Worm (Caenorhabditis elegans): ENCODE results near the gene F54C9.14.

Gene F54C9.14

DNA sequence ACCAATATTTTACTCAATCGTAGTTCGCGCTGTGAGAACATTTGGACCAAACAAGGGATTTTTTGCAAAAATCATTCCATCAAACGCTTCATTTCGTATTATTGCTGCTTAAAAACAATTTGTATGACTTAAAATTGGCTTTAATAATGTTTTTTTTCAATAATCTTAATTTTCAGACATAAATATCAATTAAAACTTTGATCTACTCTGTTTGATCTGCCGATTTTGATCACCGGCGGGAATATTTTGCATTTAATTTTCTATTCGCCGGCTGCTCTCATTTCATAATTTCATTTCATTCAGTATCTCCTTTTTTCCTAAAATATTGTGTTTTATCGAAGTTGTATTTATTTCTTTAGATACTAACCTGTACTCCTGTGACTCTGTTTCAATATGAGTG is 13.1 kb downstream of the F54C9.14 start, which contains the start of gene puf-5 (continued):
- peak; percentile 15 for TF ChIP-seq tbp1 (GFP tag; optimal IDR thresholded peaks at IDR 0.05)
- TF ChIP-seq lin-54 (GFP tag; optimal IDR thresholded peaks at IDR 0.05) = peak; percentile 44
- peak; percentile 78 for TF ChIP-seq snpc-1.1 (tag; optimal IDR thresholded peaks at IDR 0.05; ENCODE audit: insufficient read depth)
- peak; percentile 70 for TF ChIP-seq ceh-91 (GFP tag; IDR thresholded peaks at IDR 0.05)
- peak in 1 of 3 experiments; percentile 2 for TF ChIP-seq lin-35 (GFP tag; optimal IDR thresholded peaks at IDR 0.05)
- 0 out of 2 replicates have a peak, but pooled peaks have one; percentile 11 for TF ChIP-seq dox-1 (GFP tag; IDR thresholded peaks at IDR 0.05)
- TF ChIP-seq ekl-4 (GFP tag; IDR thresholded peaks at IDR 0.05) = 0 out of 2 replicates have a peak, but pooled peaks have one; percentile 41
- TF ChIP-seq dpl-1 (GFP tag; optimal IDR thresholded peaks at IDR 0.05) = peak; percentile 63
- TF ChIP-seq lin-40 (tag; optimal IDR thresholded peaks at IDR 0.05) = no peak
- TF ChIP-seq efl-1 (GFP tag; optimal IDR thresholded peaks at IDR 0.05) = peak; percentile 95
- TF ChIP-seq snpc-4 (GFP tag; optimal IDR thresholded peaks at IDR 0.05) = peak; percentile 21
- peak in 1 of 4 experiments; percentile 22 for TF ChIP-seq snpc-4 (tag; optimal IDR thresholded peaks at IDR 0.05)
- peak; percentile 85 for TF ChIP-seq xnd-1 (tag; optimal IDR thresholded peaks at IDR 0.05)
- no peak for TF ChIP-seq F23B12.7 (tag; optimal IDR thresholded peaks at IDR 0.05; ENCODE audit: insufficient read depth)

DNA sequence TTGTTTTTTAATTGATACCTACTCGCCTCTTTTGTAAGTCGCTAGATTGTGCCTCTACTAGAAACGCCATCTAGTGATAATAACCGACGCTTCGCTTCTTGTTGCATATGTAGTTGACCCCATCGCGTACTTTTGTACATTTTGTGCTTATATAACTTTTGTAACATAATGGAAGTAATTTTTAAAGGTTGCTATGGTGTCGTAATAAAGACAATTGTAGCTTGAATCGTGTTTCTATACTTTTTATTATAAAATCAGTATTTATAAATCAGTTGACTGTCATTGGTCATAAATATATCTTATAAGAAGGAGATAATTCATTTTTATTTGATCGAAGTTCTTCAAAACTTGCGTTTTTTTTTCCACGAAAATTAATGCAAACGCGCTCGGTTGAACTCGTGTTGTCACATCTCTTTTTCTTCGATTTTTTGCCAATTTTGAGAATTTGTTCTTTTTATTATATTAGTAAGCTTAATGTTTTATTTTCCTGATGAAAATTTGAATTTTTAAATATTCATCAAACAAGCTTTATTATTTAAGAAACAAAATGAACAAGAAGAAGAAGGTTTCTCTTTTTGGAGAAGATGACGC is 15.5 kb downstream of the F54C9.14 start, which contains the start of gene F54C9.9:
TSS of gene F54C9.9 (plus strand) at position 541 of the 591 bp plus-strand sequence.
- TF ChIP-seq madf-8 (GFP tag; conservative IDR thresholded peaks at IDR 0.05) (peak; percentile 47), lin-26 (GFP tag; IDR thresholded peaks at IDR 0.05) (peak; percentile 73), efl-1 (GFP tag; optimal IDR thresholded peaks at IDR 0.05) (peak; percentile 19), ceh-40 (GFP tag; IDR thresholded peaks at IDR 0.05) (0 out of 2 replicates have a peak, but pooled peaks have one; percentile 2), F39B2.1 (GFP tag; IDR thresholded peaks at IDR 0.05) (no peak), madf-10 (tag; optimal IDR thresholded peaks at IDR 0.05) (no peak), hrde-1 (tag; optimal IDR thresholded peaks at IDR 0.05; ENCODE audit: borderline replicate concordance) (peak; percentile 46), repo-1 (tag; optimal IDR thresholded peaks at IDR 0.05) (peak; percentile 17), athp-1 (tag; optimal IDR thresholded peaks at IDR 0.05) (peak; percentile 24), pha-4 (tag; optimal IDR thresholded peaks at IDR 0.05) (no peak), F49E8.2 (tag; optimal IDR thresholded peaks at IDR 0.05; ENCODE audit: insufficient read depth) (peak; percentile 79), ztf-6 (GFP tag; IDR thresholded peaks at IDR 0.05) (no peak), B0336.3 (GFP tag; IDR thresholded peaks at IDR 0.05) (peak; percentile 73; the same call in 1 of the 2 replicates), cebp-2 (GFP tag; IDR thresholded peaks at IDR 0.05) (no peak), die-1 (tag; optimal IDR thresholded peaks at IDR 0.05) (peak; percentile 49), F37B4.10 (GFP tag; IDR thresholded peaks at IDR 0.05) (no peak), F33H1.4 (GFP tag; IDR thresholded peaks at IDR 0.05) (peak; percentile 28; the same call in 1 of the 2 replicates), chd-7 (tag; optimal IDR thresholded peaks at IDR 0.05) (no peak), nfyb-1 (GFP tag; IDR thresholded peaks at IDR 0.05) (no peak), ceh-100 (GFP tag; IDR thresholded peaks at IDR 0.05) (peak; percentile 50; the same call in 1 of the 2 replicates), Y95B8A.8 (GFP tag; IDR thresholded peaks at IDR 0.05) (peak; percentile 77), snpc-4 (GFP tag; optimal IDR thresholded peaks at IDR 0.05) (peak; percentile 44), snpc-4 (tag; optimal IDR thresholded peaks at IDR 0.05) (peak in 2 of 4 experiments; percentile 19 to 27), Y56A3A.18 (GFP tag; IDR thresholded peaks at IDR 0.05) (no peak), ZK185.1 (tag; optimal IDR thresholded peaks at IDR 0.05; ENCODE audit: poor library complexity, severe bottlenecking) (no peak), xnd-1 (tag; optimal IDR thresholded peaks at IDR 0.05) (peak; percentile 33), B0019.2 (GFP tag; conservative IDR thresholded peaks at IDR 0.05) (no peak), tbp1 (GFP tag; optimal IDR thresholded peaks at IDR 0.05) (peak; percentile 11), ekl-4 (GFP tag; IDR thresholded peaks at IDR 0.05) (no peak), rcor-1 (GFP tag; IDR thresholded peaks at IDR 0.05) (peak; percentile 33; the same call in 1 of the 2 replicates), him-1 (tag; optimal IDR thresholded peaks at IDR 0.05) (peak; percentile 23), ztf-3 (GFP tag; optimal IDR thresholded peaks at IDR 0.05) (no peak), F23B12.7 (tag; optimal IDR thresholded peaks at IDR 0.05; ENCODE audit: insufficient read depth) (peak; percentile 6), K11D2.4 (GFP tag; IDR thresholded peaks at IDR 0.05) (no peak), hmg-20 (GFP tag; IDR thresholded peaks at IDR 0.05) (no peak), unc-130 (GFP tag; optimal IDR thresholded peaks at IDR 0.05) (peak; percentile 49), tlf-1 (GFP tag; optimal IDR thresholded peaks at IDR 0.05) (no peak)

Data from whole organism, young adult.